Fruit fly (Drosophila melanogaster): ENCODE data around the gene Gr10a.

Gr10a gene

dm6 chrX:11440944-11441343 is 23.7 kb upstream of the Gr10a start (continued):
- TF ChIP-seq HLH54F (GFP tag; optimal IDR thresholded peaks at IDR 0.05) = no peak
- TF ChIP-seq h (optimal IDR thresholded peaks at IDR 0.05) = no peak
- no peak for TF ChIP-seq Bdp1 (GFP tag; optimal IDR thresholded peaks at IDR 0.05)
- no peak for TF ChIP-seq CG4404 (GFP tag; IDR thresholded peaks at IDR 0.05)
- no peak for TF ChIP-seq esg (GFP tag; conservative IDR thresholded peaks at IDR 0.05)
- no peak for TF ChIP-seq CTCF (GFP tag; optimal IDR thresholded peaks at IDR 0.05)
- TF ChIP-seq sc (optimal IDR thresholded peaks at IDR 0.05) = no peak
- TF ChIP-seq sc (GFP tag; optimal IDR thresholded peaks at IDR 0.05) = no peak
- peak; percentile 29 for TF ChIP-seq CG2712 (tag; optimal IDR thresholded peaks at IDR 0.05)
- peak in 1 of 2 experiments; percentile 46 for TF ChIP-seq dpn (GFP tag; optimal IDR thresholded peaks at IDR 0.05)
- no peak for TF ChIP-seq CG6791 (GFP tag; IDR thresholded peaks at IDR 0.05; ENCODE audit: partially characterized antibody)
- no peak for TF ChIP-seq fd64A (GFP tag; optimal IDR thresholded peaks at IDR 0.05)
- TF ChIP-seq CG18011 (GFP tag; optimal IDR thresholded peaks at IDR 0.05) = no peak
- no peak for TF ChIP-seq hkb (optimal IDR thresholded peaks at IDR 0.05)
- TF ChIP-seq hkb (GFP tag; IDR thresholded peaks at IDR 0.05) = no peak
- no peak for TF ChIP-seq CG4360 (GFP tag; IDR thresholded peaks at IDR 0.05)
- no peak for TF ChIP-seq NK7.1 (GFP tag; optimal IDR thresholded peaks at IDR 0.05)
- peak; percentile 27 for TF ChIP-seq tap (tag; optimal IDR thresholded peaks at IDR 0.05)
- TF ChIP-seq inv (GFP tag; IDR thresholded peaks at IDR 0.05; ENCODE audit: partially characterized antibody) = no peak
- TF ChIP-seq ab (GFP tag; optimal IDR thresholded peaks at IDR 0.05) = no peak
- no peak for TF ChIP-seq Antp (GFP tag; optimal IDR thresholded peaks at IDR 0.05)
- TF ChIP-seq CG4820 (GFP tag; optimal IDR thresholded peaks at IDR 0.05) = no peak
- no peak for TF ChIP-seq oc (tag; optimal IDR thresholded peaks at IDR 0.05)
- TF ChIP-seq CG3995 (GFP tag; optimal IDR thresholded peaks at IDR 0.05) = no peak
- no peak for TF ChIP-seq bsh (GFP tag; optimal IDR thresholded peaks at IDR 0.05)
- no peak for TF ChIP-seq CG31388 (GFP tag; optimal IDR thresholded peaks at IDR 0.05)
- peak; percentile 36 for TF ChIP-seq CG10209 (GFP tag; optimal IDR thresholded peaks at IDR 0.05)
- no peak for TF ChIP-seq CG2202 (tag; optimal IDR thresholded peaks at IDR 0.05)
- TF ChIP-seq CG11723 (GFP tag; optimal IDR thresholded peaks at IDR 0.05) = no peak
- TF ChIP-seq CG18619 (GFP tag; optimal IDR thresholded peaks at IDR 0.05) = peak; percentile 14
- TF ChIP-seq ase (GFP tag; IDR thresholded peaks at IDR 0.05) = no peak
- no peak for TF ChIP-seq stwl (tag; optimal IDR thresholded peaks at IDR 0.05)
- no peak for TF ChIP-seq TFAM (GFP tag; optimal IDR thresholded peaks at IDR 0.05)
- TF ChIP-seq CG12942 (GFP tag; optimal IDR thresholded peaks at IDR 0.05) = no peak
- no peak for TF ChIP-seq insv (GFP tag; optimal IDR thresholded peaks at IDR 0.05)
- no peak for TF ChIP-seq CG5953 (GFP tag; IDR thresholded peaks at IDR 0.05)
- no peak for TF ChIP-seq CG3163 (GFP tag; optimal IDR thresholded peaks at IDR 0.05)
- TF ChIP-seq corto (GFP tag; optimal IDR thresholded peaks at IDR 0.05) = no peak
- no peak for TF ChIP-seq bigmax (GFP tag; optimal IDR thresholded peaks at IDR 0.05)
- no peak for TF ChIP-seq Chrac-16 (GFP tag; optimal IDR thresholded peaks at IDR 0.05)
- no peak for TF ChIP-seq CG17612 (GFP tag; IDR thresholded peaks at IDR 0.05)
- TF ChIP-seq CG3281 (GFP tag; optimal IDR thresholded peaks at IDR 0.05) = peak; percentile 55
- TF ChIP-seq Six4 (GFP tag; optimal IDR thresholded peaks at IDR 0.05) = no peak
- TF ChIP-seq danr (GFP tag; IDR thresholded peaks at IDR 0.05) = no peak
- TF ChIP-seq az2 (GFP tag; optimal IDR thresholded peaks at IDR 0.05) = no peak
- TF ChIP-seq CG3065 (GFP tag; optimal IDR thresholded peaks at IDR 0.05) = no peak
- TF ChIP-seq CG6272 (GFP tag; IDR thresholded peaks at IDR 0.05) = no peak
- peak; percentile 15 for TF ChIP-seq CG10543 (GFP tag; optimal IDR thresholded peaks at IDR 0.05)
- no peak for TF ChIP-seq nom (GFP tag; optimal IDR thresholded peaks at IDR 0.05)
- TF ChIP-seq Tbp (GFP tag; optimal IDR thresholded peaks at IDR 0.05) = no peak
- peak; percentile 58 for TF ChIP-seq row (GFP tag; IDR thresholded peaks at IDR 0.05)
- no peak for TF ChIP-seq CG2129 (GFP tag; IDR thresholded peaks at IDR 0.05; ENCODE audit: partially characterized antibody)
- no peak for TF ChIP-seq B-H2 (GFP tag; optimal IDR thresholded peaks at IDR 0.05)
- TF ChIP-seq ind (GFP tag; optimal IDR thresholded peaks at IDR 0.05) = peak; percentile 24
